Worm (Caenorhabditis elegans) whole organism, midembryonic: ENCODE results near the gene nhr-273.

Source experiments
- flt-1 ChIP-seq: fragments of 200-800 bp; sonication (Bioruptor generic); IDR thresholded peaks from 2 replicates; pipeline ENCODE4 v1.3.6; 2022; ENCODE audit warnings: missing genetic modification characterization, missing compliant biosample characterization
- klf-2 ChIP-seq: fragments of 200-800 bp; sonication (Bioruptor generic); conservative IDR thresholded peaks from 2 replicates; pipeline ENCODE4 v1.3.6; 2022; ENCODE audit warnings: missing genetic modification reagents, missing genetic modification characterization, missing compliant biosample characterization
- ref-1 ChIP-seq: fragments of 200-800 bp; sonication (Bioruptor generic); conservative IDR thresholded peaks from 2 replicates; pipeline ENCODE4 v1.3.6; 2022; ENCODE audit warnings: missing genetic modification reagents, missing genetic modification characterization, missing compliant biosample characterization
- ztf-29 ChIP-seq: fragments of 200-800 bp; sonication (Bioruptor generic); IDR thresholded peaks from 2 replicates; pipeline ENCODE4 v1.3.6; 2022; ENCODE audit warnings: missing genetic modification reagents, missing genetic modification characterization, missing compliant biosample characterization

DNA sequence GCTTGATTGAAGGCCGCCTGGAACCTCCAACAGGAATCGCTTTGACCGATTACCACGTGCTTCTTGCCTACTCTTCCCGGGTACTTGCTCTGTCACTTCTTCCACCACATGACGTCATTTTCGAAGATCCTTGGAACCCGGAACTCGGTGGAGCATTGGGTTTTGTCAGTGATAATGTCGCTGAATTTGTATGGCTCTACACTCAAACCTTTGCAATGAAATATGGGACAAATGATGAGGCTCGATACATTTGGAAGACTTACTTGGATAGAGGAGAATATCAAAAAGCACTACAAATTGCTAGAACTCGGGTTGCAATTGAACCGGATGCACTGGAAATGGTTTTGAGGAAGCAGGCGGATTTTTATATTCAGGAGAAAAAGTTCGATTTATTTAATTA, 27.7 kb downstream of the nhr-273 start:
- no peak for TF ChIP-seq klf-2 (GFP tag; lab: Robert Waterston, UW)
- no peak for TF ChIP-seq ztf-29 (GFP tag; lab: Robert Waterston, UW)
- no peak for TF ChIP-seq flt-1 (GFP tag; lab: Robert Waterston, UW)
- no peak for TF ChIP-seq ref-1 (GFP tag; lab: Robert Waterston, UW)
